Worm (Caenorhabditis elegans) whole organism, L2 larva: ENCODE measurements around the gene nas-4.

Experiments used
- F13H6.1 ChIP-seq: sonication (generic microtip); optimal IDR thresholded peaks from 2 replicates; lab custom pipeline; 2016; ENCODE audit warnings: missing genetic modification characterization, missing compliant biosample characterization
- R02D3.7 ChIP-seq: fragments of 150-350 bp; optimal IDR thresholded peaks from 2 replicates; lab custom pipeline; 2014; ENCODE audit warnings: missing biosample characterization, missing genetic modification characterization
- aly-2 ChIP-seq: fragments of 150-350 bp; optimal IDR thresholded peaks from 2 replicates; lab custom pipeline; 2014; ENCODE audit warnings: missing biosample characterization, missing genetic modification characterization
- elt-1 ChIP-seq: fragments of 150-350 bp; optimal IDR thresholded peaks from 2 replicates; lab custom pipeline; 2014; ENCODE audit warnings: missing biosample characterization, missing genetic modification characterization
- nhr-23 ChIP-seq: fragments of 150-350 bp; optimal IDR thresholded peaks from 2 replicates; lab custom pipeline; 2014; ENCODE audit warnings: missing biosample characterization, missing genetic modification reagents, missing genetic modification characterization
- unc-62 ChIP-seq: fragments of 150-350 bp; optimal IDR thresholded peaks from 2 replicates; lab custom pipeline; 2014; ENCODE audit warnings: missing biosample characterization, missing genetic modification reagents, missing genetic modification characterization

ce11 chrIII:6446807-6447206, 31.4 kb upstream of the nas-4 start, which contains the start of gene let-721:
- no peak for TF ChIP-seq R02D3.7 (tag; lab: Kevin White, UChicago)
- TF ChIP-seq F13H6.1 (tag; lab: Kevin White, UChicago) = no peak
- no peak for TF ChIP-seq elt-1 (tag; lab: Kevin White, UChicago)
- TF ChIP-seq unc-62 = no peak
- TF ChIP-seq aly-2 = no peak
- no peak for TF ChIP-seq nhr-23 (tag; lab: Kevin White, UChicago)
